Worm (Caenorhabditis elegans): ENCODE data around the gene F55G1.15.
A peak's percentile ranks its signal among the peaks of the same experiment; 100 is the strongest.

Gene F55G1.15

ce11 chrIV:7503322-7503721, 2.1 kb upstream of the F55G1.15 start, which contains the start of gene glt-6:
TSS of gene glt-6 (plus strand) at chrIV:7503622.
- TF ChIP-seq elt-3 (tag; optimal IDR thresholded peaks at IDR 0.05) (no peak), fkh-10 (GFP tag; optimal IDR thresholded peaks at IDR 0.05) (no peak), ceh-82 (tag; optimal IDR thresholded peaks at IDR 0.05) (no peak), mdl-1 (tag; optimal IDR thresholded peaks at IDR 0.05) (no peak), unc-39 (tag; optimal IDR thresholded peaks at IDR 0.05) (no peak), unc-62 (GFP tag; optimal IDR thresholded peaks at IDR 0.05) (no peak), pqm-1 (tag; optimal IDR thresholded peaks at IDR 0.05) (no peak), nhr-43 (tag; optimal IDR thresholded peaks at IDR 0.05; ENCODE audit: poor library complexity, severe bottlenecking) (no peak), ama-1 (optimal IDR thresholded peaks at IDR 0.05) (no peak), ZK546.5 (tag; optimal IDR thresholded peaks at IDR 0.05) (no peak), tbx-2 (tag; optimal IDR thresholded peaks at IDR 0.05) (no peak), jun-1 (tag; optimal IDR thresholded peaks at IDR 0.05) (no peak)

ce11 chrIV:7500924-7501323, 313 bp downstream of the F55G1.15 start:
- TF ChIP-seq unc-39 (tag; optimal IDR thresholded peaks at IDR 0.05) (no peak), mml-1 (tag; optimal IDR thresholded peaks at IDR 0.05) (no peak), elt-1 (tag; optimal IDR thresholded peaks at IDR 0.05) (peak; percentile 64)

- no peak for TF ChIP-seq ztf-4 (tag; optimal IDR thresholded peaks at IDR 0.05)
- peak; percentile 63 for TF ChIP-seq snpc-4 (tag; optimal IDR thresholded peaks at IDR 0.05)
Observed at ce11 chrIV:7499302-7499701, 1.9 kb downstream of the F55G1.15 start.

- TF ChIP-seq nhr-76 (tag; optimal IDR thresholded peaks at IDR 0.05) (no peak), snpc-4 (tag; optimal IDR thresholded peaks at IDR 0.05) (no peak), fos-1 (tag; optimal IDR thresholded peaks at IDR 0.05) (no peak), aly-2 (tag; optimal IDR thresholded peaks at IDR 0.05) (no peak), elt-1 (tag; optimal IDR thresholded peaks at IDR 0.05) (no peak), nhr-77 (tag; optimal IDR thresholded peaks at IDR 0.05) (no peak), lin-15B (tag; optimal IDR thresholded peaks at IDR 0.05) (no peak), nhr-43 (tag; optimal IDR thresholded peaks at IDR 0.05; ENCODE audit: poor library complexity, severe bottlenecking) (no peak), nhr-12 (tag; optimal IDR thresholded peaks at IDR 0.05) (no peak), ztf-4 (tag; optimal IDR thresholded peaks at IDR 0.05) (no peak), nhr-67 (tag; optimal IDR thresholded peaks at IDR 0.05) (no peak), nfya-1 (tag; optimal IDR thresholded peaks at IDR 0.05; ENCODE audit: insufficient read depth) (no peak), eor-1 (tag; optimal IDR thresholded peaks at IDR 0.05) (no peak), ceh-16 (tag; optimal IDR thresholded peaks at IDR 0.05) (no peak), tbx-2 (tag; optimal IDR thresholded peaks at IDR 0.05) (no peak), lin-39 (tag; optimal IDR thresholded peaks at IDR 0.05) (no peak), nhr-237 (tag; optimal IDR thresholded peaks at IDR 0.05) (no peak), unc-62 (GFP tag; optimal IDR thresholded peaks at IDR 0.05) (no peak)
Observed at ce11 chrIV:7497750-7498149, 3.5 kb downstream of the F55G1.15 start, which contains the start of gene egas-4. TSS of gene egas-4 (minus strand) at chrIV:7497850.

ce11 chrIV:7497205-7497604, 4.0 kb downstream of the F55G1.15 start:
- TF ChIP-seq elt-1 (tag; optimal IDR thresholded peaks at IDR 0.05), result no peak
- peak; percentile 50 for TF ChIP-seq elt-2 (tag; optimal IDR thresholded peaks at IDR 0.05)
- peak; percentile 52 for TF ChIP-seq pqm-1 (tag; optimal IDR thresholded peaks at IDR 0.05)
- TF ChIP-seq lin-39 (tag; optimal IDR thresholded peaks at IDR 0.05), result no peak

ce11 chrIV:7491464-7491863, 9.8 kb downstream of the F55G1.15 start, which contains the start of gene F55G1.1:
TSS of gene F55G1.1 (plus strand) at chrIV:7491764.
- TF ChIP-seq lsy-12 (tag; optimal IDR thresholded peaks at IDR 0.05), result no peak
- no peak for TF ChIP-seq aly-2 (tag; optimal IDR thresholded peaks at IDR 0.05)
- TF ChIP-seq nfya-1 (tag; optimal IDR thresholded peaks at IDR 0.05; ENCODE audit: insufficient read depth), result no peak
- TF ChIP-seq lin-15B (tag; optimal IDR thresholded peaks at IDR 0.05), result no peak
- no peak for TF ChIP-seq nhr-28 (tag; optimal IDR thresholded peaks at IDR 0.05)
- no peak for TF ChIP-seq nhr-11 (tag; optimal IDR thresholded peaks at IDR 0.05)
- no peak for TF ChIP-seq snpc-4 (tag; optimal IDR thresholded peaks at IDR 0.05)
- TF ChIP-seq nhr-12 (tag; optimal IDR thresholded peaks at IDR 0.05), result no peak
- no peak for TF ChIP-seq nhr-23 (tag; optimal IDR thresholded peaks at IDR 0.05)
- TF ChIP-seq ama-1 (optimal IDR thresholded peaks at IDR 0.05), result no peak
- TF ChIP-seq unc-62 (GFP tag; optimal IDR thresholded peaks at IDR 0.05), result no peak
- no peak for TF ChIP-seq fos-1 (tag; optimal IDR thresholded peaks at IDR 0.05)
- TF ChIP-seq nhr-77 (tag; optimal IDR thresholded peaks at IDR 0.05), result no peak
- no peak for TF ChIP-seq mdl-1 (tag; optimal IDR thresholded peaks at IDR 0.05)
- TF ChIP-seq daf-12 (tag; optimal IDR thresholded peaks at IDR 0.05), result no peak
- no peak for TF ChIP-seq ztf-4 (tag; optimal IDR thresholded peaks at IDR 0.05)
- no peak for TF ChIP-seq eor-1 (tag; optimal IDR thresholded peaks at IDR 0.05)
- no peak for TF ChIP-seq skn-1 (tag; optimal IDR thresholded peaks at IDR 0.05)

All from whole organism, L3 larva.